Worm (Caenorhabditis elegans) whole organism, L2 larva: Measurements from ENCODE around the gene Y116A8C.20.
"Not testable (repeated sequence)": the region's sequence is repeated elsewhere in the genome, so short reads cannot be mapped to it uniquely, and the experiment has no call there.

ENCODE experiments used
- R02D3.7 ChIP-seq: fragments of 150-350 bp; optimal IDR thresholded peaks from 2 replicates; lab custom pipeline; 2014; ENCODE audit warnings: missing biosample characterization, missing genetic modification characterization
- ZK546.5 ChIP-seq: sonication (generic microtip); optimal IDR thresholded peaks from 2 replicates; lab custom pipeline; 2017; ENCODE audit warnings: missing biosample characterization, missing genetic modification characterization
- ceh-16 ChIP-seq: fragments of 150-350 bp; optimal IDR thresholded peaks from 2 replicates; lab custom pipeline; 2014; ENCODE audit warnings: missing biosample characterization, missing genetic modification characterization
- gmeb-1 ChIP-seq: fragments of 150-350 bp; optimal IDR thresholded peaks from 2 replicates; lab custom pipeline; 2014; ENCODE audit warnings: missing biosample characterization, missing genetic modification characterization
- lin-13 ChIP-seq: fragments of 150-350 bp; optimal IDR thresholded peaks from 2 replicates; lab custom pipeline; 2014; ENCODE audit warnings: missing biosample characterization, missing genetic modification reagents, missing genetic modification characterization
- lsy-2 ChIP-seq, 2 experiments: fragments of 150-350 bp in 1 of 2; sonication (generic microtip) in 1 of 2; optimal IDR thresholded peaks; 2 replicates each; lab custom pipeline; 2014 to 2017; ENCODE audit warnings: missing biosample characterization in 2 of 2, missing genetic modification characterization in 2 of 2
- nhr-77 ChIP-seq: fragments of 150-350 bp; optimal IDR thresholded peaks from 2 replicates; lab custom pipeline; 2014; ENCODE audit warnings: missing biosample characterization, missing genetic modification characterization
- sma-3 ChIP-seq: sonication (generic microtip); optimal IDR thresholded peaks from 2 replicates; lab custom pipeline; 2016; ENCODE audit warnings: missing genetic modification reagents, missing genetic modification characterization, missing compliant biosample characterization
- sma-9 ChIP-seq, 2 experiments: fragments of 150-350 bp in 1 of 2; sonication (generic microtip) in 1 of 2; optimal IDR thresholded peaks; 2 replicates each; lab custom pipeline; 2014 to 2016; ENCODE audit warnings: missing genetic modification characterization in 2 of 2, mild to moderate bottlenecking in 1 of 2, missing biosample characterization in 1 of 2, missing compliant biosample characterization in 1 of 2, missing genetic modification reagents in 1 of 2, moderate library complexity in 1 of 2
- snpc-4 ChIP-seq: fragments of 150-350 bp; optimal IDR thresholded peaks from 2 replicates; lab custom pipeline; 2014; ENCODE audit warnings: missing biosample characterization, missing genetic modification characterization
- ztf-11 ChIP-seq: sonication (generic microtip); optimal IDR thresholded peaks from 2 replicates; lab custom pipeline; 2017; ENCODE audit warnings: missing biosample characterization, missing genetic modification characterization

ce11 chrIV:17063700-17064099, 23.0 kb downstream of the Y116A8C.20 start, which contains the start of gene Y116A8C.467:
- not testable (repeated sequence) for TF ChIP-seq gmeb-1 (tag; lab: Kevin White, UChicago); sma-9 (GFP tag; optimal IDR thresholded peaks at IDR 0.05; lab: Kevin White, UChicago); sma-9 (tag; optimal IDR thresholded peaks at IDR 0.05; lab: Kevin White, UChicago); snpc-4; ztf-11 (tag; lab: Kevin White, UChicago); ZK546.5 (tag; lab: Kevin White, UChicago); nhr-77 (tag; lab: Kevin White, UChicago); R02D3.7; lin-13 (GFP tag; lab: Kevin White, UChicago); sma-3; ceh-16 (tag; lab: Kevin White, UChicago); lsy-2 (tag; optimal IDR thresholded peaks at IDR 0.05; lab: Kevin White, UChicago)
